Worm (Caenorhabditis elegans) whole organism, L2 larva: Measurements from ENCODE around the gene seld-1.

ENCODE experiments used
- ama-1 ChIP-seq: fragments of 150-350 bp; optimal IDR thresholded peaks from 2 replicates; lab custom pipeline; 2018; ENCODE audit warnings: inconsistent platforms
- crh-2 ChIP-seq: sonication (generic microtip); optimal IDR thresholded peaks from 2 replicates; lab custom pipeline; 2017; ENCODE audit warnings: missing biosample characterization, missing genetic modification characterization
- egl-27 ChIP-seq: sonication (generic microtip); optimal IDR thresholded peaks from 3 replicates; lab custom pipeline; 2017; ENCODE audit warnings: missing biosample characterization, missing genetic modification reagents, missing genetic modification characterization
- lin-11 ChIP-seq: fragments of 150-350 bp; sonication (generic microtip); optimal IDR thresholded peaks from 2 replicates; lab custom pipeline; 2014; ENCODE audit warnings: missing biosample characterization, missing genetic modification characterization, inconsistent platforms, mixed read lengths
- lin-13 ChIP-seq: fragments of 150-350 bp; optimal IDR thresholded peaks from 2 replicates; lab custom pipeline; 2014; ENCODE audit warnings: missing biosample characterization, missing genetic modification reagents, missing genetic modification characterization
- lin-39 ChIP-seq: fragments of 150-350 bp; optimal IDR thresholded peaks from 2 replicates; lab custom pipeline; 2014; ENCODE audit warnings: missing biosample characterization, missing genetic modification reagents, missing genetic modification characterization
- lsy-2 ChIP-seq, 2 experiments: fragments of 150-350 bp in 1 of 2; sonication (generic microtip) in 1 of 2; optimal IDR thresholded peaks; 2 replicates each; lab custom pipeline; 2014 to 2017; ENCODE audit warnings: missing biosample characterization in 2 of 2, missing genetic modification characterization in 2 of 2
- mdl-1 ChIP-seq, 2 experiments: fragments of 150-350 bp in 1 of 2; sonication (generic microtip) in 1 of 2; optimal IDR thresholded peaks; 2 replicates each; lab custom pipeline; 2017; ENCODE audit warnings: missing biosample characterization in 2 of 2, missing genetic modification characterization in 2 of 2
- nhr-129 ChIP-seq: fragments of 150-350 bp; optimal IDR thresholded peaks from 2 replicates; lab custom pipeline; 2014; ENCODE audit warnings: missing biosample characterization, missing genetic modification characterization
- nhr-6 ChIP-seq: fragments of 150-350 bp; optimal IDR thresholded peaks from 2 replicates; lab custom pipeline; 2014; ENCODE audit warnings: missing biosample characterization, missing genetic modification characterization
- snpc-4 ChIP-seq: fragments of 150-350 bp; optimal IDR thresholded peaks from 2 replicates; lab custom pipeline; 2014; ENCODE audit warnings: missing biosample characterization, missing genetic modification characterization
- unc-39 ChIP-seq: fragments of 150-350 bp; optimal IDR thresholded peaks from 2 replicates; lab custom pipeline; 2014; ENCODE audit warnings: missing biosample characterization, missing genetic modification characterization
- unc-62 ChIP-seq: fragments of 150-350 bp; optimal IDR thresholded peaks from 2 replicates; lab custom pipeline; 2014; ENCODE audit warnings: missing biosample characterization, missing genetic modification reagents, missing genetic modification characterization
- ztf-4 ChIP-seq: fragments of 150-350 bp; optimal IDR thresholded peaks from 2 replicates; lab custom pipeline; 2014; ENCODE audit warnings: missing biosample characterization, missing genetic modification characterization

- no peak for TF ChIP-seq nhr-6 (tag; lab: Kevin White, UChicago)
- TF ChIP-seq mdl-1 (tag; optimal IDR thresholded peaks at IDR 0.05; lab: Kevin White, UChicago): no peak
- no peak for TF ChIP-seq unc-62 (GFP tag; lab: Kevin White, UChicago)
- TF ChIP-seq lin-13 (GFP tag; lab: Kevin White, UChicago): no peak
- TF ChIP-seq crh-2 (tag; lab: Kevin White, UChicago): no peak
- no peak for TF ChIP-seq snpc-4 (tag; lab: Kevin White, UChicago)
- no peak for TF ChIP-seq ama-1 (lab: Kevin White, UChicago)
- no peak for TF ChIP-seq egl-27 (tag; lab: Kevin White, UChicago)
- TF ChIP-seq unc-39 (tag; lab: Kevin White, UChicago): no peak
- TF ChIP-seq lin-39 (tag; lab: Kevin White, UChicago): no peak
- TF ChIP-seq lsy-2 (tag; optimal IDR thresholded peaks at IDR 0.05; lab: Kevin White, UChicago): no peak
- TF ChIP-seq lin-11 (tag; lab: Kevin White, UChicago): no peak
- TF ChIP-seq ztf-4 (tag; lab: Kevin White, UChicago): no peak
- no peak for TF ChIP-seq nhr-129
These were observed at the start of gene seld-1 for ce11 chrIV:13505144-13505543.
